Worm (Caenorhabditis elegans) whole organism, L4 larva: Measurements from ENCODE around the gene pdi-2.
A peak's percentile ranks its signal among the peaks of the same experiment; 100 is the strongest.

ENCODE experiments used
- F10B5.3 ChIP-seq: sonication (generic microtip); optimal IDR thresholded peaks from 2 replicates; lab custom pipeline; 2016; ENCODE audit warnings: mild to moderate bottlenecking, missing genetic modification characterization, missing compliant biosample characterization
- F26F4.8 ChIP-seq: fragments of 200-800 bp; sonication (Bioruptor generic); conservative IDR thresholded peaks from 2 replicates; pipeline ENCODE4 v1.3.6; 2022; ENCODE audit warnings: missing genetic modification characterization, missing compliant biosample characterization
- F44E2.7 ChIP-seq: fragments of 200-800 bp; sonication (Bioruptor generic); IDR thresholded peaks from 2 replicates; pipeline ENCODE4 v2.1.2; 2022; ENCODE audit warnings: missing genetic modification characterization, missing compliant biosample characterization
- R02D3.7 ChIP-seq: fragments of 150-350 bp; sonication (generic microtip); optimal IDR thresholded peaks from 3 replicates; lab custom pipeline; 2014; ENCODE audit warnings: missing biosample characterization, missing genetic modification characterization
- T26A8.4 ChIP-seq: fragments of 200-800 bp; sonication (Bioruptor generic); IDR thresholded peaks from 2 replicates; pipeline ENCODE4 v1.3.6; 2022; ENCODE audit warnings: missing genetic modification characterization, missing compliant biosample characterization
- Y5F2A.4 ChIP-seq: fragments of 200-800 bp; sonication (Bioruptor generic); optimal IDR thresholded peaks from 2 replicates; lab custom pipeline; 2018; ENCODE audit warnings: mild to moderate bottlenecking, missing genetic modification characterization, missing compliant biosample characterization
- aha-1 ChIP-seq: fragments of 150-350 bp; peaks from one replicate; lab custom pipeline; 2014; ENCODE audit warnings: missing biosample characterization, missing genetic modification characterization
- aly-2 ChIP-seq: sonication (generic microtip); optimal IDR thresholded peaks from 2 replicates; lab custom pipeline; 2018; ENCODE audit warnings: missing biosample characterization, missing genetic modification characterization
- arid-1 ChIP-seq: fragments of 200-800 bp; sonication (Bioruptor generic); conservative IDR thresholded peaks from 2 replicates; pipeline ENCODE4 v1.3.6; 2022; ENCODE audit warnings: missing genetic modification reagents, missing genetic modification characterization, missing compliant biosample characterization
- attf-4 ChIP-seq: sonication (generic microtip); optimal IDR thresholded peaks from 3 replicates; lab custom pipeline; 2017; ENCODE audit warnings: missing biosample characterization, missing genetic modification characterization
- ceh-32 ChIP-seq: sonication (generic microtip); optimal IDR thresholded peaks from 2 replicates; lab custom pipeline; 2016; ENCODE audit warnings: mild to moderate bottlenecking, missing genetic modification characterization, missing compliant biosample characterization; ENCODE audit not compliant: poor library complexity
- ceh-62 ChIP-seq: sonication (generic microtip); optimal IDR thresholded peaks from 2 replicates; lab custom pipeline; 2017; ENCODE audit warnings: missing biosample characterization, missing genetic modification characterization
- ceh-82 ChIP-seq: sonication (generic microtip); optimal IDR thresholded peaks from 2 replicates; lab custom pipeline; 2017; ENCODE audit warnings: missing biosample characterization, missing genetic modification characterization
- ctbp-1 ChIP-seq: fragments of 200-800 bp; sonication (Bioruptor generic); IDR thresholded peaks from 2 replicates; pipeline ENCODE4 v1.3.6; 2022; ENCODE audit warnings: missing genetic modification reagents, missing genetic modification characterization, missing compliant biosample characterization
- daf-12 ChIP-seq: fragments of 150-350 bp; optimal IDR thresholded peaks from 2 replicates; lab custom pipeline; 2014; ENCODE audit warnings: missing biosample characterization, missing genetic modification reagents, missing genetic modification characterization
- daf-16 ChIP-seq, 3 experiments: sonication (generic microtip); optimal IDR thresholded peaks; 2 replicates each; lab custom pipeline; 2016 to 2017; ENCODE audit warnings: missing genetic modification characterization in 3 of 3, missing genetic modification reagents in 3 of 3, mild to moderate bottlenecking in 2 of 3, missing compliant biosample characterization in 2 of 3, missing biosample characterization in 1 of 3, moderate library complexity in 1 of 3
- daf-19 ChIP-seq: fragments of 200-800 bp; sonication (Bioruptor generic); conservative IDR thresholded peaks from 2 replicates; pipeline ENCODE4 v1.3.6; 2022; ENCODE audit warnings: missing genetic modification characterization, missing compliant biosample characterization
- dmd-6 ChIP-seq: fragments of 200-800 bp; sonication (Bioruptor generic); IDR thresholded peaks from 2 replicates; pipeline ENCODE4 v1.3.6; 2022; ENCODE audit warnings: missing genetic modification reagents, missing genetic modification characterization, missing compliant biosample characterization
- dmd-8 ChIP-seq: fragments of 200-800 bp; sonication (Bioruptor generic); IDR thresholded peaks from 2 replicates; pipeline ENCODE4 v1.3.6; 2022; ENCODE audit warnings: missing genetic modification characterization, missing compliant biosample characterization
- hif-1 ChIP-seq, 2 experiments: sonication (generic microtip); optimal IDR thresholded peaks; 2 replicates each; lab custom pipeline; 2016 to 2017; ENCODE audit warnings: missing compliant biosample characterization in 2 of 2, missing genetic modification characterization in 2 of 2, missing genetic modification reagents in 2 of 2, missing genotype in 2 of 2, mild to moderate bottlenecking in 1 of 2
- hlh-11 ChIP-seq: fragments of 200-800 bp; sonication (Bioruptor generic); optimal IDR thresholded peaks from 2 replicates; lab custom pipeline; 2018; ENCODE audit warnings: mild to moderate bottlenecking, missing genetic modification characterization, missing compliant biosample characterization
- hmg-1.1 ChIP-seq: fragments of 200-800 bp; sonication (Bioruptor generic); IDR thresholded peaks from 2 replicates; pipeline ENCODE4 v1.3.6; 2022; ENCODE audit warnings: missing genetic modification reagents, missing genetic modification characterization, missing compliant biosample characterization
- jun-1 ChIP-seq: fragments of 150-350 bp; optimal IDR thresholded peaks from 2 replicates; lab custom pipeline; 2014; ENCODE audit warnings: missing biosample characterization, missing genetic modification reagents, missing genetic modification characterization
- lim-7 ChIP-seq: fragments of 200-800 bp; sonication (Bioruptor generic); IDR thresholded peaks from 2 replicates; pipeline ENCODE4 v1.3.6; 2022; ENCODE audit warnings: missing genetic modification characterization, missing compliant biosample characterization
- lin-1 ChIP-seq: fragments of 200-800 bp; sonication (Bioruptor generic); IDR thresholded peaks from 2 replicates; pipeline ENCODE4 v1.3.6; 2022; ENCODE audit warnings: missing genetic modification reagents, missing genetic modification characterization, missing compliant biosample characterization
- lin-13 ChIP-seq: fragments of 150-350 bp; optimal IDR thresholded peaks from 2 replicates; lab custom pipeline; 2014; ENCODE audit warnings: missing biosample characterization, missing genetic modification reagents, missing genetic modification characterization
- lin-15B ChIP-seq: fragments of 150-350 bp; sonication (generic microtip); optimal IDR thresholded peaks from 3 replicates; lab custom pipeline; 2014; ENCODE audit warnings: missing biosample characterization, missing genetic modification characterization
- lir-3 ChIP-seq: sonication (generic microtip); optimal IDR thresholded peaks from 2 replicates; lab custom pipeline; 2016; ENCODE audit warnings: mild to moderate bottlenecking, missing genetic modification characterization, missing compliant biosample characterization
- lsy-2 ChIP-seq, 2 experiments: fragments of 150-350 bp in 1 of 2; sonication (generic microtip) in 1 of 2; optimal IDR thresholded peaks; 2 replicates each; lab custom pipeline; 2014 to 2017; ENCODE audit warnings: missing biosample characterization in 2 of 2, missing genetic modification characterization in 2 of 2
- madf-9 ChIP-seq: fragments of 200-800 bp; sonication (Bioruptor generic); conservative IDR thresholded peaks from 2 replicates; pipeline ENCODE4 v1.3.6; 2022; ENCODE audit warnings: missing genetic modification reagents, missing genetic modification characterization, missing compliant biosample characterization
- mdl-1 ChIP-seq, 2 experiments: fragments of 150-350 bp in 1 of 2; sonication (generic microtip) in 1 of 2; optimal IDR thresholded peaks; 2 replicates each; lab custom pipeline; 2014 to 2017; ENCODE audit warnings: missing biosample characterization in 2 of 2, missing genetic modification characterization in 2 of 2
- mep-1 ChIP-seq: fragments of 150-350 bp; sonication (generic microtip); optimal IDR thresholded peaks from 3 replicates; lab custom pipeline; 2014; ENCODE audit warnings: missing biosample characterization, missing genetic modification characterization
- mes-2 ChIP-seq: sonication (generic microtip); optimal IDR thresholded peaks from 2 replicates; lab custom pipeline; 2016; ENCODE audit warnings: missing genotype, mild to moderate bottlenecking, missing genetic modification characterization, missing compliant biosample characterization; ENCODE audit not compliant: poor library complexity, severe bottlenecking
- mxl-3 ChIP-seq: fragments of 200-800 bp; sonication (Bioruptor generic); optimal IDR thresholded peaks from 2 replicates; lab custom pipeline; 2018; ENCODE audit warnings: mild to moderate bottlenecking, missing genetic modification characterization, missing compliant biosample characterization
- nhr-10 ChIP-seq: fragments of 150-350 bp; optimal IDR thresholded peaks from 2 replicates; lab custom pipeline; 2014; ENCODE audit warnings: missing biosample characterization, missing genetic modification characterization
- nhr-237 ChIP-seq: sonication (generic microtip); optimal IDR thresholded peaks from 2 replicates; lab custom pipeline; 2017; ENCODE audit warnings: missing biosample characterization, missing genetic modification characterization
- nhr-42 ChIP-seq: fragments of 200-800 bp; sonication (Bioruptor generic); IDR thresholded peaks from 2 replicates; pipeline ENCODE4 v1.3.6; 2022; ENCODE audit warnings: missing genetic modification characterization, missing compliant biosample characterization
- nhr-48 ChIP-seq: sonication (generic microtip); optimal IDR thresholded peaks from 2 replicates; lab custom pipeline; 2016; ENCODE audit warnings: mild to moderate bottlenecking, missing genetic modification characterization, missing compliant biosample characterization
- nhr-76 ChIP-seq: fragments of 150-350 bp; optimal IDR thresholded peaks from 2 replicates; lab custom pipeline; 2014; ENCODE audit warnings: missing biosample characterization, missing genetic modification characterization
- php-3 ChIP-seq: fragments of 200-800 bp; sonication (Bioruptor generic); IDR thresholded peaks from 2 replicates; pipeline ENCODE4 v1.3.6; 2022; ENCODE audit warnings: missing genetic modification reagents, missing genetic modification characterization, missing compliant biosample characterization
- rbr-2 ChIP-seq: sonication (generic microtip); optimal IDR thresholded peaks from 2 replicates; lab custom pipeline; 2016; ENCODE audit warnings: missing genotype, missing genetic modification characterization, missing compliant biosample characterization
- set-16 ChIP-seq: fragments of 200-800 bp; sonication (Bioruptor generic); IDR thresholded peaks from 2 replicates; pipeline ENCODE4 v1.3.6; 2022; ENCODE audit warnings: missing genetic modification reagents, missing genetic modification characterization, missing compliant biosample characterization
- snpc-1.2 ChIP-seq: fragments of 200-800 bp; sonication (Bioruptor generic); IDR thresholded peaks from 2 replicates; pipeline ENCODE4 v1.3.6; 2022; ENCODE audit warnings: missing genetic modification reagents, missing genetic modification characterization, missing compliant biosample characterization
- snpc-4 ChIP-seq: fragments of 150-350 bp; optimal IDR thresholded peaks from 2 replicates; lab custom pipeline; 2014; ENCODE audit warnings: missing biosample characterization, missing genetic modification characterization
- spr-3 ChIP-seq: fragments of 200-800 bp; sonication (Bioruptor generic); optimal IDR thresholded peaks from 2 replicates; lab custom pipeline; 2018; ENCODE audit warnings: mild to moderate bottlenecking, missing genetic modification characterization, missing compliant biosample characterization
- tag-97 ChIP-seq: fragments of 200-800 bp; sonication (Bioruptor generic); IDR thresholded peaks from 2 replicates; pipeline ENCODE4 v1.3.6; 2022; ENCODE audit warnings: missing genetic modification characterization, missing compliant biosample characterization
- vab-7 ChIP-seq: fragments of 200-800 bp; sonication (Bioruptor generic); IDR thresholded peaks from 2 replicates; pipeline ENCODE4 v1.3.6; 2022; ENCODE audit warnings: missing genetic modification reagents, missing genetic modification characterization, missing compliant biosample characterization
- zag-1 ChIP-seq: fragments of 150-350 bp; optimal IDR thresholded peaks from 2 replicates; lab custom pipeline; 2014; ENCODE audit warnings: missing biosample characterization, missing genetic modification characterization
- zfp-3 ChIP-seq: fragments of 200-800 bp; sonication (Bioruptor generic); conservative IDR thresholded peaks from 2 replicates; pipeline ENCODE4 v1.3.6; 2022; ENCODE audit warnings: missing genetic modification reagents, missing genetic modification characterization, missing compliant biosample characterization
- ztf-11 ChIP-seq: fragments of 150-350 bp; optimal IDR thresholded peaks from 2 replicates; lab custom pipeline; 2014; ENCODE audit warnings: missing biosample characterization, missing genetic modification characterization
- ztf-7 ChIP-seq: fragments of 150-350 bp; optimal IDR thresholded peaks from 2 replicates; lab custom pipeline; 2014; ENCODE audit warnings: missing biosample characterization, missing genetic modification characterization

The pdi-2 gene

DNA sequence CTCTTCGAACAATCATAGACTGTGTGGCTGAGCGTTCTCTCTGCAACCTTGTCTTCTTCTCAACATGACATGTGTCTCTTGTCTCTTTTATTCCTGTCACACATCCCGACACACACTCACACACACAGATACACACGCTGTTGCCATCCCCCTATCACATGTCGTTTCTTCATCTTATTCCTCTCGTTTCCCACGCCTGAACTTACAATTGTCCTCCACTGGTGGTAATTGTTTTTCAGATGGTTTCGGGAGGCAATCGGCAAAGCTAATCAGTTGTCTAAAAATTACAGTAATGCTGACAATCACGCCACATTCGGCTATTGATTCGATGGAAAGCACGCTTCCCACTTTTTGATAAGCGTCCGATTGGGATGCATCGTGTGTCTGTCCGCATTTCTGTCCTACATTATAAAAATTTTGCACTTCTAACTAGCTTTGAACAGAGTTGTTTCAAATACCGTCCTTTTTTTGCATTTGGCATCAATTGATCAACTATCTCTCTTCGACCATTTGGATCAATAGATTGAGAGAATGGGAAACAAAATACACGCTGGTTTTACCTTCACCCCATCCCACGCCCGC, 8.3 kb downstream of the pdi-2 start, which contains the start of gene nhr-35 (continued):
- TF ChIP-seq ceh-62 (tag; lab: Kevin White, UChicago) (no peak), lir-3 (tag; lab: Kevin White, UChicago) (no peak), snpc-1.2 (GFP tag; lab: Robert Waterston, UW) (no peak), nhr-10 (tag; lab: Kevin White, UChicago) (no peak), jun-1 (tag; lab: Kevin White, UChicago) (peak; percentile 29), snpc-4 (tag; lab: Kevin White, UChicago) (no peak), daf-16 (GFP tag; optimal IDR thresholded peaks at IDR 0.05; lab: Kevin White, UChicago) (peak; percentile 22 to 73), daf-16 (tag; optimal IDR thresholded peaks at IDR 0.05; lab: Kevin White, UChicago) (peak; percentile 96), lsy-2 (tag; optimal IDR thresholded peaks at IDR 0.05; lab: Kevin White, UChicago) (peak; percentile 22 to 70), ztf-7 (tag; lab: Kevin White, UChicago) (no peak), F44E2.7 (GFP tag; lab: Robert Waterston, UW) (no peak), lin-13 (GFP tag; lab: Kevin White, UChicago) (peak; percentile 75), mxl-3 (peak; percentile 100), nhr-76 (tag; lab: Kevin White, UChicago) (no peak), Y5F2A.4 (GFP tag; lab: Kevin White, UChicago) (no peak), mes-2 (peak; percentile 38), set-16 (no peak; the same call in 1 of the 2 replicates), zfp-3 (no peak), attf-4 (tag; lab: Kevin White, UChicago) (no peak), ctbp-1 (no peak), lim-7 (no peak), php-3 (GFP tag; lab: Robert Waterston, UW) (peak; percentile 84), aly-2 (tag; lab: Kevin White, UChicago) (no peak), dmd-6 (GFP tag; lab: Robert Waterston, UW) (peak; percentile 100), F10B5.3 (no peak), aha-1 (tag; lab: Kevin White, UChicago) (peak; percentile 0), mep-1 (tag; lab: Kevin White, UChicago) (peak; percentile 73), dmd-8 (GFP tag; lab: Robert Waterston, UW) (no peak), F26F4.8 (GFP tag; lab: Robert Waterston, UW) (no peak), lin-1 (GFP tag; lab: Robert Waterston, UW) (peak; percentile 81; the same call in 1 of the 2 replicates), arid-1 (GFP tag; lab: Robert Waterston, UW) (0 out of 2 replicates have a peak, but pooled peaks have one; percentile 15), mdl-1 (tag; optimal IDR thresholded peaks at IDR 0.05; lab: Kevin White, UChicago) (peak; percentile 42 to 90), tag-97 (GFP tag; lab: Robert Waterston, UW) (no peak), hif-1 (tag; optimal IDR thresholded peaks at IDR 0.05; lab: Kevin White, UChicago) (peak in 1 of 2 experiments; percentile 68), nhr-48 (tag; lab: Kevin White, UChicago) (peak; percentile 93), ceh-32 (tag; lab: Kevin White, UChicago) (no peak), vab-7 (GFP tag; lab: Robert Waterston, UW) (no peak), daf-12 (no peak), ceh-82 (tag; lab: Kevin White, UChicago) (no peak), madf-9 (GFP tag; lab: Robert Waterston, UW) (no peak), rbr-2 (tag; lab: Kevin White, UChicago) (peak; percentile 19), ztf-11 (tag; lab: Kevin White, UChicago) (no peak), spr-3 (no peak), hlh-11 (tag; lab: Kevin White, UChicago) (peak; percentile 98), nhr-237 (tag; lab: Kevin White, UChicago) (no peak), T26A8.4 (GFP tag; lab: Robert Waterston, UW) (peak; percentile 71), nhr-42 (GFP tag; lab: Robert Waterston, UW) (peak; percentile 66; the same call in 1 of the 2 replicates), daf-19 (GFP tag; lab: Robert Waterston, UW) (0 out of 2 replicates have a peak, but pooled peaks have one; percentile 9), lin-15B (no peak), zag-1 (tag; lab: Kevin White, UChicago) (no peak), hmg-1.1 (peak; percentile 64), R02D3.7 (no peak)
